Worm (Caenorhabditis elegans): ENCODE results near the gene Y54G2A.44.

DNA sequence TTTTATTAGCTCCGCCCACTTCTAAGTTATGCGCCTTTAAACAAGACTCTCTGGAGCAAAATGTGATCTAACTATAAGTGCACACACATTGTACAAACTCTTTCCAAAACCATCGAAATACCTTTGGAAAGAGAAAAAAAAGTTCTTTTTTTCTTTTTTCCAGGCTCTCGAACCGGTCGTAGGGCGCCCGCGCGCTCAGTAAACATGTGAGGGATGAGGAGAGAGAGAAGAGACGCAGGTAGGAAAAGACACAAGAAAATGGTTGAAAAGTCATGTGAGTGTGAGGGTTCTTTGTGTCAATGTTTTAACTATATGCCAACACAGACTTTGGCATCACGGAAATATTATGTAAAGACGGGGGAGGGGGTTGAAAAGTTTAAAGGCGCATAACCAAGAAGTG, 27.2 kb upstream of the Y54G2A.44 start:
- TF ChIP-seq ama-1 (optimal IDR thresholded peaks at IDR 0.05) = no peak
- no peak for TF ChIP-seq sea-1 (GFP tag; conservative IDR thresholded peaks at IDR 0.05)
- TF ChIP-seq hnd-1 (tag; optimal IDR thresholded peaks at IDR 0.05) = no peak

All from whole organism, early embryonic.